Fruit fly (Drosophila melanogaster) whole organism, embryonic: ENCODE results near the gene HUWE1.
A peak's percentile ranks its signal among the peaks of the same experiment; 100 is the strongest.

Experiments used
- Aef1 ChIP-seq: fragments of 200-800 bp; sonication (Bioruptor generic); IDR thresholded peaks from 3 replicates; pipeline ENCODE4 v1.3.6; 2022; ENCODE audit warnings: missing biosample characterization, missing genetic modification characterization
- Awh ChIP-seq: fragments of 200-800 bp; sonication (Bioruptor generic); IDR thresholded peaks from 2 replicates; pipeline ENCODE4, ENCODE4 v1.3.6; 2022; ENCODE audit warnings: missing biosample characterization, missing genetic modification characterization
- CG10462 ChIP-seq: fragments of 200-800 bp; sonication (Bioruptor generic); optimal IDR thresholded peaks from 2 replicates; lab custom pipeline; 2016; ENCODE audit warnings: missing biosample characterization, missing genetic modification characterization
- CG11560 ChIP-seq: fragments of 200-800 bp; sonication (Bioruptor generic); IDR thresholded peaks from 3 replicates; pipeline ENCODE4 v1.3.6; 2022; ENCODE audit warnings: missing biosample characterization, missing genetic modification characterization
- CG12236 ChIP-seq: fragments of 200-800 bp; sonication (Bioruptor generic); optimal IDR thresholded peaks from 2 replicates; lab custom pipeline; 2016; ENCODE audit warnings: missing biosample characterization, missing genetic modification characterization
- CG12299 ChIP-seq: fragments of 200-800 bp; sonication (Bioruptor generic); optimal IDR thresholded peaks from 2 replicates; lab custom pipeline; 2018; ENCODE audit warnings: missing biosample characterization, mild to moderate bottlenecking, missing genetic modification characterization
- CG12391 ChIP-seq: fragments of 200-800 bp; sonication (Bioruptor generic); optimal IDR thresholded peaks from 3 replicates; lab custom pipeline; 2018; ENCODE audit warnings: missing biosample characterization, mild to moderate bottlenecking, missing genetic modification characterization, moderate library complexity
- CG13894 ChIP-seq: fragments of 200-800 bp; sonication (Bioruptor generic); optimal IDR thresholded peaks from 3 replicates; lab custom pipeline; 2018; ENCODE audit warnings: missing biosample characterization, mild to moderate bottlenecking, missing genetic modification characterization, moderate library complexity
- CG16863 ChIP-seq: fragments of 200-800 bp; sonication (Bioruptor generic); optimal IDR thresholded peaks from 3 replicates; lab custom pipeline; 2016; ENCODE audit warnings: missing biosample characterization, missing genetic modification characterization
- CG17612 ChIP-seq: fragments of 200-800 bp; sonication (Bioruptor generic); IDR thresholded peaks from 2 replicates; pipeline ENCODE4 v1.3.6; 2022; ENCODE audit warnings: missing biosample characterization, missing genetic modification characterization
- CG17802 ChIP-seq: fragments of 200-800 bp; sonication (Bioruptor generic); optimal IDR thresholded peaks from 2 replicates; lab custom pipeline; 2018; ENCODE audit warnings: missing biosample characterization, mild to moderate bottlenecking, missing genetic modification characterization, moderate library complexity
- CG31388 ChIP-seq: fragments of 200-800 bp; sonication (Bioruptor generic); optimal IDR thresholded peaks from 2 replicates; lab custom pipeline; 2016; ENCODE audit warnings: missing biosample characterization, missing genetic modification characterization
- CG32772 ChIP-seq: fragments of 200-800 bp; sonication (Bioruptor generic); IDR thresholded peaks from 2 replicates; pipeline ENCODE4 v1.3.6; 2022; ENCODE audit warnings: missing biosample characterization, missing genetic modification characterization
- CG33557 ChIP-seq: fragments of 200-800 bp; sonication (Bioruptor generic); optimal IDR thresholded peaks from 2 replicates; lab custom pipeline; 2019; ENCODE audit warnings: missing biosample characterization, mild to moderate bottlenecking, missing genetic modification characterization, moderate library complexity
- CG4424 ChIP-seq: fragments of 200-800 bp; sonication (Bioruptor generic); optimal IDR thresholded peaks from 3 replicates; lab custom pipeline; 2016; ENCODE audit warnings: missing biosample characterization, missing genetic modification characterization
- CG5953 ChIP-seq: fragments of 200-800 bp; sonication (Bioruptor generic); IDR thresholded peaks from 2 replicates; pipeline ENCODE4 v1.3.6; 2022; ENCODE audit warnings: missing biosample characterization, missing genetic modification characterization
- CG6175 ChIP-seq: fragments of 200-800 bp; sonication (Bioruptor generic); IDR thresholded peaks from 3 replicates; pipeline ENCODE4 v1.3.6; 2022; ENCODE audit warnings: missing biosample characterization, missing genetic modification characterization
- CG7271 ChIP-seq: fragments of 200-800 bp; sonication (Bioruptor generic); optimal IDR thresholded peaks from 2 replicates; lab custom pipeline; 2018; ENCODE audit warnings: missing biosample characterization, mild to moderate bottlenecking, missing genetic modification characterization, moderate library complexity
- CG7928 ChIP-seq: fragments of 200-800 bp; sonication (Bioruptor generic); optimal IDR thresholded peaks from 2 replicates; lab custom pipeline; 2017; ENCODE audit warnings: missing biosample characterization, mild to moderate bottlenecking, missing genetic modification characterization
- CG8281 ChIP-seq: fragments of 200-800 bp; sonication (Bioruptor generic); optimal IDR thresholded peaks from 2 replicates; lab custom pipeline; 2018; ENCODE audit warnings: missing biosample characterization, mild to moderate bottlenecking, missing genetic modification characterization, moderate library complexity
- CHES-1-like ChIP-seq: fragments of 200-800 bp; sonication (Bioruptor generic); optimal IDR thresholded peaks from 2 replicates; lab custom pipeline; 2016; ENCODE audit warnings: missing biosample characterization, missing genetic modification characterization
- Camta ChIP-seq: fragments of 200-800 bp; sonication (Bioruptor generic); optimal IDR thresholded peaks from 2 replicates; lab custom pipeline; 2016; ENCODE audit warnings: missing biosample characterization, missing genetic modification characterization
- Doc3 ChIP-seq: fragments of 200-800 bp; sonication (Bioruptor generic); IDR thresholded peaks from 3 replicates; pipeline ENCODE4 v1.3.6; 2022; ENCODE audit warnings: missing biosample characterization, missing genetic modification characterization; ENCODE audit not compliant: partially characterized antibody
- E2f1 ChIP-seq: fragments of 200-800 bp; sonication (Bioruptor generic); IDR thresholded peaks from 2 replicates; pipeline ENCODE4 v1.3.6; 2022; ENCODE audit warnings: missing biosample characterization, missing genetic modification characterization
- Fer1 ChIP-seq: fragments of 200-800 bp; sonication (Bioruptor generic); optimal IDR thresholded peaks from 2 replicates; lab custom pipeline; 2017; ENCODE audit warnings: missing biosample characterization, mild to moderate bottlenecking, missing genetic modification characterization
- Lhr ChIP-seq: fragments of 200-800 bp; sonication (Bioruptor generic); optimal IDR thresholded peaks from 3 replicates; lab custom pipeline; 2017; ENCODE audit warnings: mild to moderate bottlenecking, missing biosample characterization, missing genetic modification reagents, missing genetic modification characterization
- Lpt ChIP-seq: fragments of >200 bp; optimal IDR thresholded peaks from 2 replicates; lab custom pipeline; 2018; ENCODE audit warnings: missing biosample characterization, missing genetic modification characterization
- Mes4 ChIP-seq: fragments of 200-800 bp; sonication (Bioruptor generic); optimal IDR thresholded peaks from 2 replicates; lab custom pipeline; 2016; ENCODE audit warnings: missing biosample characterization, missing genetic modification characterization
- Neu2 ChIP-seq: fragments of 200-800 bp; sonication (Bioruptor generic); optimal IDR thresholded peaks from 3 replicates; lab custom pipeline; 2016; ENCODE audit warnings: missing biosample characterization, missing genetic modification characterization, borderline replicate concordance
- Poxn ChIP-seq: fragments of 200-800 bp; sonication (Bioruptor generic); IDR thresholded peaks from 2 replicates; pipeline ENCODE4 v1.3.6; 2022; ENCODE audit warnings: missing biosample characterization, missing genetic modification characterization
- Ssrp ChIP-seq: fragments of 200-800 bp; sonication (Bioruptor generic); optimal IDR thresholded peaks from 2 replicates; lab custom pipeline; 2018; ENCODE audit warnings: missing biosample characterization, mild to moderate bottlenecking, missing genetic modification characterization, moderate library complexity
- amos ChIP-seq: fragments of 200-800 bp; sonication (Bioruptor generic); IDR thresholded peaks from 2 replicates; pipeline ENCODE4 v1.3.6; 2022; ENCODE audit warnings: missing biosample characterization, missing genetic modification characterization; ENCODE audit not compliant: partially characterized antibody
- az2 ChIP-seq: fragments of 200-800 bp; sonication (Bioruptor generic); optimal IDR thresholded peaks from 3 replicates; lab custom pipeline; 2016; ENCODE audit warnings: missing biosample characterization, missing genetic modification characterization
- br ChIP-seq: fragments of >200 bp; optimal IDR thresholded peaks from 2 replicates; lab custom pipeline; 2017
- corto ChIP-seq: fragments of 200-800 bp; sonication (Bioruptor generic); optimal IDR thresholded peaks from 2 replicates; lab custom pipeline; 2016; ENCODE audit warnings: missing biosample characterization, mild to moderate bottlenecking, missing genetic modification characterization, moderate library complexity
- croc ChIP-seq: fragments of 200-800 bp; sonication (Bioruptor generic); conservative IDR thresholded peaks from 3 replicates; pipeline ENCODE4 v1.3.6; 2022; ENCODE audit warnings: missing biosample characterization, missing genetic modification characterization
- cwo ChIP-seq: fragments of 200-800 bp; sonication (Bioruptor generic); optimal IDR thresholded peaks from 3 replicates; lab custom pipeline; 2017; ENCODE audit warnings: missing biosample characterization, missing genetic modification characterization, mild to moderate bottlenecking, moderate library complexity, missing genetic modification reagents
- dm ChIP-seq: fragments of 200-800 bp; sonication (Bioruptor generic); optimal IDR thresholded peaks from 3 replicates; lab custom pipeline; 2016; ENCODE audit warnings: missing biosample characterization, missing genetic modification characterization
- grau ChIP-seq: fragments of 200-800 bp; optimal IDR thresholded peaks from 3 replicates; lab custom pipeline; 2019; ENCODE audit warnings: missing biosample characterization, mild to moderate bottlenecking, missing genetic modification characterization, moderate library complexity
- gt ChIP-seq: fragments of 200-800 bp; sonication (Bioruptor generic); IDR thresholded peaks from 2 replicates; pipeline ENCODE4 v1.3.6; 2022; ENCODE audit warnings: missing biosample characterization, missing genetic modification characterization
- hkb ChIP-seq, 2 experiments: fragments of 200-800 bp in 1 of 2; fragments of >200 bp in 1 of 2; sonication (Bioruptor generic) in 1 of 2; IDR thresholded peaks in 1 of 2; optimal IDR thresholded peaks in 1 of 2; 2 replicates each; pipeline versions ENCODE4 v1.3.6 to Lab custom; 2017 to 2022; ENCODE audit warnings: missing biosample characterization in 1 of 2, missing genetic modification characterization in 1 of 2
- mirr ChIP-seq: fragments of 200-800 bp; sonication (Bioruptor generic); optimal IDR thresholded peaks from 3 replicates; lab custom pipeline; 2018; ENCODE audit warnings: missing biosample characterization, mild to moderate bottlenecking, missing genetic modification characterization
- pnt ChIP-seq: fragments of 200-800 bp; sonication (Bioruptor generic); optimal IDR thresholded peaks from 3 replicates; lab custom pipeline; 2016; ENCODE audit warnings: missing biosample characterization, missing genetic modification characterization
- psq ChIP-seq: fragments of 200-800 bp; sonication (Bioruptor generic); optimal IDR thresholded peaks from 2 replicates; lab custom pipeline; 2017; ENCODE audit warnings: missing biosample characterization, missing genetic modification characterization
- row ChIP-seq: fragments of 200-800 bp; sonication (Bioruptor generic); IDR thresholded peaks from 3 replicates; pipeline ENCODE4 v1.3.6; 2022; ENCODE audit warnings: missing biosample characterization, missing genetic modification characterization
- scrt ChIP-seq: fragments of 200-800 bp; sonication (Bioruptor generic); optimal IDR thresholded peaks from 2 replicates; lab custom pipeline; 2018; ENCODE audit warnings: missing biosample characterization, mild to moderate bottlenecking, missing genetic modification characterization, moderate library complexity
- sens ChIP-seq: fragments of 200-800 bp; sonication (Bioruptor generic); peaks from one replicate; lab custom pipeline; 2016; ENCODE audit warnings: missing biosample characterization, missing genetic modification characterization
- sqz ChIP-seq: fragments of 200-800 bp; sonication (Bioruptor generic); optimal IDR thresholded peaks from 3 replicates; lab custom pipeline; 2018; ENCODE audit warnings: missing biosample characterization, mild to moderate bottlenecking, missing genetic modification characterization
- ssp ChIP-seq: fragments of 200-800 bp; sonication (Bioruptor generic); IDR thresholded peaks from 2 replicates; pipeline ENCODE4 v1.3.6; 2022; ENCODE audit warnings: missing biosample characterization, missing genetic modification characterization
- zf30C ChIP-seq: fragments of 200-800 bp; sonication (Bioruptor generic); optimal IDR thresholded peaks from 3 replicates; lab custom pipeline; 2018; ENCODE audit warnings: missing biosample characterization, mild to moderate bottlenecking, missing genetic modification characterization
- zfh2 ChIP-seq: fragments of 200-800 bp; sonication (Bioruptor generic); optimal IDR thresholded peaks from 2 replicates; lab custom pipeline; 2016; ENCODE audit warnings: missing biosample characterization, missing genetic modification characterization

HUWE1 gene

dm6 chrX:15733995-15734394, 21.6 kb downstream of the HUWE1 start, which contains the start of the genes CG12379 and MagR (continued):
- TF ChIP-seq CG7928 (GFP tag; lab: Kevin White, UChicago) = peak; percentile 10
- no peak for TF ChIP-seq CG5953 (GFP tag; lab: Robert Waterston, UW)
- no peak for TF ChIP-seq hkb (optimal IDR thresholded peaks at IDR 0.05; lab: Kevin White, UChicago)
- no peak for TF ChIP-seq hkb (GFP tag; IDR thresholded peaks at IDR 0.05; lab: Robert Waterston, UW)
- TF ChIP-seq zf30C (GFP tag; lab: Kevin White, UChicago) = no peak
- TF ChIP-seq CHES-1-like (GFP tag; lab: Kevin White, UChicago) = peak; percentile 48
- peak; percentile 64 for TF ChIP-seq zfh2 (GFP tag; lab: Kevin White, UChicago)
- TF ChIP-seq CG33557 (GFP tag; lab: Kevin White, UChicago) = peak; percentile 64
- peak; percentile 44 for TF ChIP-seq Ssrp (tag; lab: Kevin White, UChicago)
- TF ChIP-seq Camta (GFP tag; lab: Kevin White, UChicago) = peak; percentile 55
- no peak for TF ChIP-seq Lhr
- TF ChIP-seq CG13894 = no peak
- peak; percentile 31 for TF ChIP-seq az2 (GFP tag; lab: Kevin White, UChicago)
- TF ChIP-seq CG11560 (tag; lab: Robert Waterston, UW) = peak; percentile 59; the same call in 1 of the 3 replicates
- no peak for TF ChIP-seq br
- peak; percentile 38 for TF ChIP-seq dm (GFP tag; lab: Kevin White, UChicago)
- TF ChIP-seq row = peak; percentile 95
- TF ChIP-seq CG8281 (tag; lab: Kevin White, UChicago) = no peak
- no peak for TF ChIP-seq scrt (GFP tag; lab: Kevin White, UChicago)
- peak; percentile 2 for TF ChIP-seq CG12236 (GFP tag; lab: Kevin White, UChicago)
- TF ChIP-seq CG17802 (tag; lab: Kevin White, UChicago) = no peak
- TF ChIP-seq CG12299 (tag; lab: Kevin White, UChicago) = peak; percentile 61
- no peak for TF ChIP-seq corto
- no peak for TF ChIP-seq psq
- peak; percentile 98 for TF ChIP-seq Neu2 (GFP tag; lab: Kevin White, UChicago)
- peak; percentile 39; the same call in 2 of the 3 replicates for TF ChIP-seq Aef1 (GFP tag; lab: Robert Waterston, UW)
- peak; percentile 67 for TF ChIP-seq Fer1 (GFP tag; lab: Kevin White, UChicago)
- TF ChIP-seq sqz (GFP tag; lab: Kevin White, UChicago) = no peak
- TF ChIP-seq Mes4 (GFP tag; lab: Kevin White, UChicago) = peak; percentile 25
- no peak for TF ChIP-seq cwo (GFP tag; lab: Kevin White, UChicago)
- peak; percentile 53; the same call in 1 of the 2 replicates for TF ChIP-seq CG32772
- TF ChIP-seq CG16863 (GFP tag; lab: Kevin White, UChicago) = peak; percentile 45
- TF ChIP-seq pnt (GFP tag; lab: Kevin White, UChicago) = peak; percentile 36
- no peak for TF ChIP-seq gt (GFP tag; lab: Robert Waterston, UW)
- TF ChIP-seq CG31388 = no peak
- TF ChIP-seq CG12391 (tag; lab: Kevin White, UChicago) = peak; percentile 65
- TF ChIP-seq grau (tag; lab: Kevin White, UChicago) = peak; percentile 70
- no peak for TF ChIP-seq Poxn (GFP tag; lab: Robert Waterston, UW)
- 0 out of 2 replicates have a peak, but pooled peaks have one; percentile 46 for TF ChIP-seq ssp (GFP tag; lab: Robert Waterston, UW)
- TF ChIP-seq amos (GFP tag; lab: Robert Waterston, UW) = peak; percentile 78
- TF ChIP-seq CG17612 (GFP tag; lab: Robert Waterston, UW) = no peak
- TF ChIP-seq CG6175 (GFP tag; lab: Robert Waterston, UW) = no peak
- peak; percentile 78 for TF ChIP-seq Doc3 (GFP tag; lab: Robert Waterston, UW)
- peak; percentile 49 for TF ChIP-seq CG4424 (GFP tag; lab: Kevin White, UChicago)
- peak; percentile 24 for TF ChIP-seq mirr (GFP tag; lab: Kevin White, UChicago)
- TF ChIP-seq croc (GFP tag; lab: Robert Waterston, UW) = no peak; the same call in 2 of the 3 replicates
- TF ChIP-seq CG7271 (tag; lab: Kevin White, UChicago) = no peak
- TF ChIP-seq Awh = no peak
- peak; percentile 32; the same call in 1 of the 2 replicates for TF ChIP-seq E2f1 (GFP tag; lab: Robert Waterston, UW)
- peak; percentile 93 for TF ChIP-seq sens (GFP tag; lab: Kevin White, UChicago)
- TF ChIP-seq Lpt (GFP tag; lab: Kevin White, UChicago) = no peak
- no peak for TF ChIP-seq CG10462 (GFP tag; lab: Kevin White, UChicago)
